Fruit fly (Drosophila melanogaster) Kc167 (cell line): ENCODE data around the gene Boh2.

Experiments
- Sin3A ChIP-seq: fragments of >200 bp; optimal IDR thresholded peaks from 2 replicates; lab custom pipeline; 2018; ENCODE audit warnings: missing external identifiers
- psq ChIP-seq: fragments of >200 bp; optimal IDR thresholded peaks from 2 replicates; lab custom pipeline; 2017; ENCODE audit warnings: missing external identifiers

- no peak for TF ChIP-seq psq (lab: Kevin White, UChicago)
- no peak for TF ChIP-seq Sin3A (lab: Kevin White, UChicago)
Measured at dm6 chr2L:11224443-11224842, 45.6 kb downstream of the Boh2 start.
